Fruit fly (Drosophila melanogaster): ENCODE results near the gene Nelf-A.

- no peak for TF ChIP-seq sug (tag; optimal IDR thresholded peaks at IDR 0.05)
- no peak for TF ChIP-seq ci (GFP tag; IDR thresholded peaks at IDR 0.05)
- no peak for TF ChIP-seq gcm (GFP tag; optimal IDR thresholded peaks at IDR 0.05)
- TF ChIP-seq CG14710 (tag; optimal IDR thresholded peaks at IDR 0.05), result no peak
- TF ChIP-seq Elba2 (GFP tag; optimal IDR thresholded peaks at IDR 0.05), result no peak
- no peak for TF ChIP-seq disco-r (GFP tag; optimal IDR thresholded peaks at IDR 0.05)
- no peak for TF ChIP-seq CG6854 (GFP tag; optimal IDR thresholded peaks at IDR 0.05)
- TF ChIP-seq CG12942 (GFP tag; optimal IDR thresholded peaks at IDR 0.05), result no peak
- no peak for TF ChIP-seq CG3995 (GFP tag; optimal IDR thresholded peaks at IDR 0.05)
- no peak for TF ChIP-seq CG17568 (GFP tag; optimal IDR thresholded peaks at IDR 0.05)
- TF ChIP-seq tin (GFP tag; optimal IDR thresholded peaks at IDR 0.05), result no peak
- TF ChIP-seq Hmx (GFP tag; optimal IDR thresholded peaks at IDR 0.05), result no peak
- TF ChIP-seq CG2129 (GFP tag; IDR thresholded peaks at IDR 0.05; ENCODE audit: partially characterized antibody), result no peak
Observed at dm6 chr3R:21260795-21261194, 37.3 kb downstream of the Nelf-A start.
